Worm (Caenorhabditis elegans): Measurements from ENCODE around the gene hsp-3.

DNA sequence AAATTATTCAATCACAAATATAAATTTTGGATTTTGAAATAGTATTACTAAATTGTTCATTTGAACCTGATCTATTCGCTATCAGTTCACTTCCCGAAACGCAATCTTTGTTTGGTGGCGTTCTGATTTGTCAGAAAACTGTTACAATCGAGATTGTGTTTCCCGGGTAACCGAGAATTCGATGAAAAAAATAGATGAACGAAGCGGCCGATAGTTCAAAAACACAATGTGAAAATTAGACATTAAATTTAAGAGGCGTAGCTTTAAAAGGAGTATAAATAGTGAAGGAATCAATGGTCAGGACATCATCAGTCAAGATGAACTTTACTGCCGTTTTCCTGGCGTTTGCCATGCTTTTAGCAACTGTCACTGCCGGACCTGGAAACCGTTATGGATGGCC, 6.1 kb downstream of the hsp-3 start, which contains the start of gene C45B2.1:
- no peak for TF ChIP-seq med-1 (GFP tag; optimal IDR thresholded peaks at IDR 0.05; ENCODE audit: insufficient read depth)
- no peak for TF ChIP-seq flt-1 (GFP tag; IDR thresholded peaks at IDR 0.05)

All from whole organism, midembryonic.